Worm (Caenorhabditis elegans) whole organism, late embryonic: ENCODE results near the gene Y94A7B.11.

ENCODE experiments used
- ama-1 ChIP-seq: fragments of 150-350 bp; optimal IDR thresholded peaks from 2 replicates; lab custom pipeline; 2014
- ceh-34 ChIP-seq: sonication (generic microtip); optimal IDR thresholded peaks from 2 replicates; lab custom pipeline; 2016; ENCODE audit warnings: mild to moderate bottlenecking, missing genetic modification characterization, missing compliant biosample characterization
- ceh-45 ChIP-seq: fragments of 200-800 bp; sonication (Bioruptor generic); IDR thresholded peaks from 2 replicates; pipeline ENCODE4 v1.3.6; 2022; ENCODE audit warnings: missing genetic modification reagents, missing genetic modification characterization, missing compliant biosample characterization
- elt-2 ChIP-seq: sonication (generic microtip); optimal IDR thresholded peaks from 2 replicates; lab custom pipeline; 2016; ENCODE audit warnings: missing genetic modification reagents, missing genetic modification characterization, missing compliant biosample characterization
- fkh-10 ChIP-seq: fragments of 150-350 bp; optimal IDR thresholded peaks from 2 replicates; lab custom pipeline; 2014; ENCODE audit warnings: missing biosample characterization, missing genetic modification reagents, missing genetic modification characterization
- rnt-1 ChIP-seq: sonication (generic microtip); optimal IDR thresholded peaks from 2 replicates; lab custom pipeline; 2016; ENCODE audit warnings: missing genetic modification characterization, missing compliant biosample characterization
- sdc-2 ChIP-seq: sonication (generic microtip); optimal IDR thresholded peaks from 2 replicates; lab custom pipeline; 2016; ENCODE audit warnings: missing genotype, missing genetic modification characterization, missing compliant biosample characterization
- sox-4 ChIP-seq: sonication (generic microtip); optimal IDR thresholded peaks from 2 replicates; lab custom pipeline; 2017; ENCODE audit warnings: mild to moderate bottlenecking, missing genetic modification characterization, inconsistent platforms, missing compliant biosample characterization
- ttx-3 ChIP-seq: sonication (generic microtip); optimal IDR thresholded peaks from 2 replicates; lab custom pipeline; 2016; ENCODE audit warnings: missing genetic modification reagents, missing genetic modification characterization, missing compliant biosample characterization
- unc-3 ChIP-seq, 2 experiments: fragments of 200-800 bp in 1 of 2; sonication (Bioruptor generic) in 1 of 2; sonication (generic microtip) in 1 of 2; conservative IDR thresholded peaks in 1 of 2; optimal IDR thresholded peaks in 1 of 2; 2 replicates each; pipeline versions ENCODE4 v1.3.6 to Lab custom; 2016 to 2022; ENCODE audit warnings: missing compliant biosample characterization in 2 of 2, missing genetic modification characterization in 2 of 2, missing genetic modification reagents in 1 of 2

DNA sequence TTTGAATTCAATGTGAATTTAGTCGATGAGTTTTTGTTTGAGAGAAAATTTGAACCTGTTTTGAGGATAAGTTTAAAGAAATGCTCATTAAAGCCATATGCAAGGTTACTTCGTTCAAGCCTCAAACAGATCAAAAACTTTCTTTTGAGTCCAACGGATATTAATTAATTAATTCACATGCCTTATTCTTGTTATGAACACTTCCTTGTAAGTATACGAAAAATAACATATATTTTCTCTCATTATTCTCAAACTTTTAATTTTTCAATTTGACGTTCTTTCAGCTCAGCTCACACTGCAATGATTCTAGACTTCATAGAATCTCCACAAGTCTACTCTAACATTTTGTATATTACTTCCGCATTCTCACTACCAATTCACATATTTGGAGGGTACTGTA is 25.9 kb upstream of the Y94A7B.11 start, which contains the start of gene srh-304:
- TF ChIP-seq ceh-45 (GFP tag; lab: Robert Waterston, UW) (no peak), fkh-10 (GFP tag; lab: Kevin White, UChicago) (no peak), sdc-2 (tag; lab: Kevin White, UChicago) (no peak), unc-3 (GFP tag; conservative IDR thresholded peaks at IDR 0.05; lab: Robert Waterston, UW) (no peak), unc-3 (tag; optimal IDR thresholded peaks at IDR 0.05; lab: Kevin White, UChicago) (no peak), elt-2 (no peak), ttx-3 (tag; lab: Kevin White, UChicago) (no peak), rnt-1 (tag; lab: Kevin White, UChicago) (no peak), sox-4 (tag; lab: Kevin White, UChicago) (no peak), ama-1 (lab: Kevin White, UChicago) (no peak), ceh-34 (no peak)
